Fruit fly (Drosophila melanogaster): ENCODE measurements around the gene Myo95E.

dm6 chr3R:24134580-24134979 is 26.7 kb downstream of the Myo95E start, which contains the start of gene Sec10:
- TF ChIP-seq CG32121 (GFP tag; IDR thresholded peaks at IDR 0.05) (no peak), Ets98B (GFP tag; IDR thresholded peaks at IDR 0.05) (no peak), CG17806 (tag; optimal IDR thresholded peaks at IDR 0.05) (no peak), CG8301 (tag; optimal IDR thresholded peaks at IDR 0.05) (no peak), CG8159 (tag; optimal IDR thresholded peaks at IDR 0.05) (no peak), CG4496 (GFP tag; IDR thresholded peaks at IDR 0.05) (no peak), CG13204 (GFP tag; optimal IDR thresholded peaks at IDR 0.05) (no peak), D1 (tag; optimal IDR thresholded peaks at IDR 0.05) (no peak), EcR (GFP tag; optimal IDR thresholded peaks at IDR 0.05) (no peak), gl (tag; optimal IDR thresholded peaks at IDR 0.05) (no peak), CG10348 (GFP tag; IDR thresholded peaks at IDR 0.05) (no peak)

Measured in whole organism, pupa.